Fruit fly (Drosophila melanogaster): Measurements from ENCODE around the gene CG14562.

Gene CG14562

DNA sequence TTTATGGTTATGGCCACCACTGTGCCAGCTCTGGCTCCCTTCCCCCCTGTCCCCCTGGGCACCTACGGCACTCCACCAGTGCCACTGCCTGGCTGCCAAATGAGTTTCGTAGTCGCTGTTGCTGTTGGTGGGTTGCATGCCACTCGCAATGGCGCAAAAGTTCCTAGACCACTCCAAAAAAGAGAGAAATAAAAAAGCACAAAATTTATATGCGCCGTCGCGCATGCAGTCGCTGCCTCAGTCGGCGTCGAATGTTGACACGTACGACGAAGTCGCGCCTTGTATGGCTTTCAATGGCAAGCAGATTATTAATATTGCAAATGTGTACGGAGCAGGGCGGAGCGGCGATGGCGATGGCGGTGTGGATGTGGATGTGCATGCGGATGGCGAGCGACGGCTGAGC lies 48.3 kb upstream of the CG14562 start:
- TF ChIP-seq hb (GFP tag; IDR thresholded peaks at IDR 0.05; ENCODE audit: partially characterized antibody) (no peak), nom (GFP tag; optimal IDR thresholded peaks at IDR 0.05) (peak; percentile 58), vvl (GFP tag; IDR thresholded peaks at IDR 0.05) (peak; percentile 35; the same call in 1 of the 2 replicates), Ets65A (GFP tag) (peak; percentile 52), Adf1 (GFP tag; IDR thresholded peaks at IDR 0.05) (peak; percentile 31; the same call in 1 of the 2 replicates), crol (GFP tag; IDR thresholded peaks at IDR 0.05) (peak; percentile 51), Sry-β (GFP tag; optimal IDR thresholded peaks at IDR 0.05) (no peak), gce (GFP tag; IDR thresholded peaks at IDR 0.05) (peak; percentile 17; the same call in 1 of the 3 replicates), CG14667 (GFP tag; IDR thresholded peaks at IDR 0.05) (no peak)

- TF ChIP-seq bsh (GFP tag; optimal IDR thresholded peaks at IDR 0.05) (peak in 1 of 2 experiments; percentile 53), eyg (GFP tag; optimal IDR thresholded peaks at IDR 0.05) (no peak)
These were observed 47.9 kb upstream of the CG14562 start for dm6 chr3L:21894100-21894499.

DNA sequence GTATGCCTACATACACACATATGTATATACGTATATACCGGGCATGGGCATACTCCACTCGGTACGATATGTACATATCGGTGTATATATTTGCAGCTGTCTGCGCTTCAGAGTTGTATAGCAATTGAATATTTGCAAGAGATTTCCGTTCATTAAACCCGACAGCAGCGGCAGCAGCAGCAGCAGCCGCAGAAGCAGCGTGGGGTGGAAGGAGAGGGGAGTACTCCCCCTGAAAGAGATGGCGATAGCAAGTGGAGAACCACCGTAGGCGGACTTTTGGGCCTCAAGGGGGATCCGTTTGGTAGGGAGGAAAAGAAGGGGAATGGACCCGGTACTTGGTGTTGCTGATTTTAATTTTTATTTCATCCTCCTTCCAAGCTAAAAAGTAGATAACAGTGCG lies 47.2 kb upstream of the CG14562 start:
- TF ChIP-seq Drgx (GFP tag; IDR thresholded peaks at IDR 0.05) (peak; percentile 47; the same call in 1 of the 2 replicates), Ets65A (GFP tag) (peak; percentile 74), nom (GFP tag; optimal IDR thresholded peaks at IDR 0.05) (peak; percentile 82), cg (GFP tag; optimal IDR thresholded peaks at IDR 0.05) (peak; percentile 0), CoRest (tag; optimal IDR thresholded peaks at IDR 0.05) (no peak), CG1832 (GFP tag; optimal IDR thresholded peaks at IDR 0.05) (peak; percentile 35), crol (GFP tag; IDR thresholded peaks at IDR 0.05) (peak; percentile 74), Sry-δ (GFP tag; optimal IDR thresholded peaks at IDR 0.05) (no peak)

dm6 chr3L:21896217-21896616 lies 45.8 kb upstream of the CG14562 start:
- TF ChIP-seq Scr (GFP tag; IDR thresholded peaks at IDR 0.05; ENCODE audit: partially characterized antibody), result no peak
- no peak for TF ChIP-seq Doc3 (GFP tag; IDR thresholded peaks at IDR 0.05; ENCODE audit: partially characterized antibody)
- TF ChIP-seq abd-A (tag; optimal IDR thresholded peaks at IDR 0.05), result no peak
- peak in 1 of 2 experiments; percentile 22 for TF ChIP-seq bsh (GFP tag; optimal IDR thresholded peaks at IDR 0.05)
- TF ChIP-seq CG16779 (GFP tag; IDR thresholded peaks at IDR 0.05), result no peak
- no peak for TF ChIP-seq Ravus (GFP tag; IDR thresholded peaks at IDR 0.05)
- no peak for TF ChIP-seq CG4328 (GFP tag; optimal IDR thresholded peaks at IDR 0.05)
- TF ChIP-seq pnt (GFP tag; optimal IDR thresholded peaks at IDR 0.05), result no peak
- no peak for TF ChIP-seq Tbp (GFP tag; optimal IDR thresholded peaks at IDR 0.05)
- 0 out of 3 replicates have a peak, but pooled peaks have one; percentile 39 for TF ChIP-seq CG11456 (GFP tag; IDR thresholded peaks at IDR 0.05)
- peak; percentile 44; the same call in 1 of the 2 replicates for TF ChIP-seq Drgx (GFP tag; IDR thresholded peaks at IDR 0.05)
- no peak for TF ChIP-seq mld (GFP tag; IDR thresholded peaks at IDR 0.05; ENCODE audit: partially characterized antibody)
- TF ChIP-seq jumu (GFP tag; optimal IDR thresholded peaks at IDR 0.05), result no peak

- TF ChIP-seq slp2 (GFP tag; optimal IDR thresholded peaks at IDR 0.05) (no peak), CG2678 (tag; optimal IDR thresholded peaks at IDR 0.05) (no peak), H15 (GFP tag; IDR thresholded peaks at IDR 0.05) (no peak), CG17186 (GFP tag; optimal IDR thresholded peaks at IDR 0.05) (no peak), Aef1 (GFP tag; IDR thresholded peaks at IDR 0.05) (no peak), CG15696 (tag; optimal IDR thresholded peaks at IDR 0.05) (no peak), insv (GFP tag; optimal IDR thresholded peaks at IDR 0.05) (no peak), CG32532 (GFP tag; IDR thresholded peaks at IDR 0.05) (no peak), tll (GFP tag; optimal IDR thresholded peaks at IDR 0.05) (no peak), CTCF (GFP tag; optimal IDR thresholded peaks at IDR 0.05) (no peak), Ravus (GFP tag; IDR thresholded peaks at IDR 0.05) (no peak), Xbp1 (GFP tag; optimal IDR thresholded peaks at IDR 0.05) (no peak)
These were observed 42.5 kb upstream of the CG14562 start for dm6 chr3L:21899488-21899887.

Data from whole organism, embryonic.